Worm (Caenorhabditis elegans): Measurements from ENCODE around the gene let-858.

Gene let-858

DNA sequence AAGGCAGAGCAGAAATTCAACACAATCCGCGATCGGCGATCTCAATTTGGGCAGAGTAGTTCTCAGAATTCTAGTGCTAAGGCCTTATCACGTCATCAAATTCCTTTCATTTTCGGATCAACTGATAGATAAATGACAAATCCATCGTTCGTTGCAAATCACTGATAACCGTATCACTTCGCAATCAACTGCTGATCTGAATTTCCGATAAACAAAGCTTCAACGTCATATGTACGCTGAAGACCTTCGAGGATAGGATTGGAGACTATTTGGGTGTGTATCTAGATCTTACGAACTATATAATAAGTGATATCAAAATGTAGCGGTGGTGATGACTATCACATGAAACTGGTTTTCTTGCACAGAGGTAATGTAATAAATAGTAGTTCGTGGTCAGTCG lies 35.1 kb downstream of the let-858 start:
- TF ChIP-seq nhr-77 (tag; optimal IDR thresholded peaks at IDR 0.05) = no peak
- peak; percentile 60 for TF ChIP-seq blmp-1 (tag; optimal IDR thresholded peaks at IDR 0.05)
- TF ChIP-seq egl-13 (tag; optimal IDR thresholded peaks at IDR 0.05) = no peak
- TF ChIP-seq nhr-237 (tag; optimal IDR thresholded peaks at IDR 0.05) = no peak
- TF ChIP-seq elt-3 (tag; optimal IDR thresholded peaks at IDR 0.05) = peak in 2 of 6 experiments; percentile 6 to 55
- no peak for TF ChIP-seq nhr-71 (tag; optimal IDR thresholded peaks at IDR 0.05)
- peak; percentile 52 for TF ChIP-seq nhr-85 (tag)
- no peak for TF ChIP-seq nhr-11 (tag; optimal IDR thresholded peaks at IDR 0.05)
- no peak for TF ChIP-seq ceh-90 (tag; optimal IDR thresholded peaks at IDR 0.05)
- no peak for TF ChIP-seq efl-1 (optimal IDR thresholded peaks at IDR 0.05)
- TF ChIP-seq efl-1 (GFP tag; optimal IDR thresholded peaks at IDR 0.05 in 1 of 2) = peak in 1 of 2 experiments; percentile 13
- no peak for TF ChIP-seq zip-4 (GFP tag; optimal IDR thresholded peaks at IDR 0.05)
- no peak for TF ChIP-seq fkh-4 (tag; optimal IDR thresholded peaks at IDR 0.05; ENCODE audit: borderline replicate concordance)

DNA sequence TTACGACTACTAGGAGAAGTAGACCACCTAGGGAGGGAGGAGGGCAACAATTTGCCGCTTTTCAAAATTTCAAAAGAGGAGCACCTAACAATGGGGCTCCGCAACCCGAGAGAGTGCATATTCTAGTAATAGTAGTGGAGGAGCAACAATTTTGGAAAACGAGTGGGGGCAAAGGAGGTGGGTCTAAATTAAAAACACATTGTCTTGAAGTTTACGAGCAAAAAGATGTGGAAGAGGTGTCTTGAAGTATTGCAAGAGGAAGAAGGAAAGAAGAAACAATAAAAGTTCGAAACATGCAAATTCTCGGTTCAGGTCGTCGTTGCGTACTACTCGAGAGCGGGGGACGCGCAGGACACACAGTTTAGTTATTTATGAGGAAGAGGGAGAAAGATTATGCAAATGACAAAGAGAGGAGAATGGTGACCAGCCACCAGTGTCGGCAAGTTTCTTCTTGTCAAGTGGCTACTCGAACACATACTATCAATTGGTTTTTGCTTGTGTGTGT lies 42.1 kb downstream of the let-858 start:
- TF ChIP-seq lin-14 (GFP tag; optimal IDR thresholded peaks at IDR 0.05) (peak; percentile 11), lsy-2 (tag; optimal IDR thresholded peaks at IDR 0.05) (no peak), fkh-10 (GFP tag; optimal IDR thresholded peaks at IDR 0.05) (peak; percentile 45), mep-1 (tag; optimal IDR thresholded peaks at IDR 0.05) (no peak), fkh-4 (tag; optimal IDR thresholded peaks at IDR 0.05; ENCODE audit: borderline replicate concordance) (peak; percentile 52), dsc-1 (tag; optimal IDR thresholded peaks at IDR 0.05) (peak; percentile 79)

DNA sequence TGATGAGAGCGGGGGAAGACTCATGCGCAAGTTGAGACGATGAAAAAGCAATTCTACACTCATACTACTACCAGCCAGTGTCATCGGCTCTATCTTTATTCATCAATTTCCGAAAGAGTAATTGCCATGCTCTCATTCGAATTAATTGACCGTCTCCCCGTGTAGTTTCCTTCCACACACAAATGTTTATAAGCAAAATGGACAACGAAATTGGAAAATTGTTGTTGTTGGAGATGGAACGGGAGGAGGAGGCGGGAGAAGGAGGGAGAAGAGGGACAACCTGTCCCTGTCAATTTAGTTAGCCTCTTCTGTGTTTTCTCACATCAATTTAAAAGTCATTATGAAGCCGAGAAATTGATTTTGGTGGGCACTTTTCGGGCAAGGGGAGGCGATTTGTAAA lies 50.4 kb downstream of the let-858 start:
- no peak for TF ChIP-seq efl-1 (optimal IDR thresholded peaks at IDR 0.05)
- TF ChIP-seq efl-1 (GFP tag; optimal IDR thresholded peaks at IDR 0.05 in 1 of 2) = peak in 1 of 2 experiments; percentile 37
- no peak for TF ChIP-seq C04F5.9 (tag; optimal IDR thresholded peaks at IDR 0.05)

DNA sequence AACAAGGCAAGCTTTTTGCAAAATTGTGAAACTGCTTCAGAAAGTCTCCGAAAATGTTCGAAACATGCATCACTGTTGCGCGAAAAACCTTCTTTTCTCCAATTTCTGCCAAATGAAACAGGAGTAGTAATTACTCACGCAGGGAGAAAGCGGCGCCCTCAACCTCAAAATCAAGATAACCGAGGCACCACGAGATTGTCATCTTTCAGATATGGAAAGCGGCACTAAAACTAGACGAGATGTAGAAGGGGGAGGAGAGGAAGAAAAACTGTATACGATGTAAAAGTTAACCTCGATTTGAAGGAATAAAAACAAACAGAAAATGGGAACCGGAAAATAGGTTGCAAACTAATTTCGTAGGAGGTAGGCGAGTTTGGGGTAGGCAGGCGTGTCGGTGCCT lies 54.4 kb downstream of the let-858 start:
- TF ChIP-seq lin-14 (GFP tag; optimal IDR thresholded peaks at IDR 0.05) (peak; percentile 34), nhr-85 (tag) (peak; percentile 0), ceh-63 (GFP tag; optimal IDR thresholded peaks at IDR 0.05) (no peak), unc-62 (GFP tag; optimal IDR thresholded peaks at IDR 0.05) (no peak), rnt-1 (tag; optimal IDR thresholded peaks at IDR 0.05) (peak; percentile 35), vab-15 (tag; optimal IDR thresholded peaks at IDR 0.05) (no peak), F16B12.6 (tag; optimal IDR thresholded peaks at IDR 0.05) (no peak), alr-1 (tag; optimal IDR thresholded peaks at IDR 0.05; ENCODE audit: borderline replicate concordance) (no peak), blmp-1 (tag; optimal IDR thresholded peaks at IDR 0.05) (peak; percentile 57), sptf-1 (tag; optimal IDR thresholded peaks at IDR 0.05) (no peak)
